Worm (Caenorhabditis elegans): ENCODE measurements around the gene C41H7.9.
"Not testable (repeated sequence)": the region's sequence is repeated elsewhere in the genome, so short reads cannot be mapped to it uniquely, and the experiment has no call there.

Gene C41H7.9

DNA sequence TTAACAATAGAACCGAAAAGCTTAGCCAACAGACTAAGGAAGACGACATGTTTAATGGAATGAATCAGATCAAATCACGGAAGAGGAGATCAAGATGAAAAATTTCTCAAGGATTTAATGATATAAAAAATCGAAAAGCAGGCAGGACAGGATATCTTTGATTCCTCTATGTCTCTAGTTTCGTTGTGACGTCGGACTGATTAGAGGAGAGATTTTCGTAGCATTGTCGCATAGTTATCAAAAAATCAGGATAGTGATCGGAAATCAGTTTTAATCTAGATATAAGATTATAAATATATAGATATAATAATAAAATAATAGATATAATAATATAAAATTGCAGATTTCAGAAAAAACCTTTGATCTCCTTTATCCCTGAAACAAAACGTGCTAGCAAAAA, 31.3 kb upstream of the C41H7.9 start, which contains the start of gene B0454.8:
Gene B0454.8, minus strand, starts transcription at position 101 of the 400 bp plus-strand sequence.
- TF ChIP-seq aha-1 (tag; optimal IDR thresholded peaks at IDR 0.05) (no peak), ama-1 (optimal IDR thresholded peaks at IDR 0.05) (no peak)

DNA sequence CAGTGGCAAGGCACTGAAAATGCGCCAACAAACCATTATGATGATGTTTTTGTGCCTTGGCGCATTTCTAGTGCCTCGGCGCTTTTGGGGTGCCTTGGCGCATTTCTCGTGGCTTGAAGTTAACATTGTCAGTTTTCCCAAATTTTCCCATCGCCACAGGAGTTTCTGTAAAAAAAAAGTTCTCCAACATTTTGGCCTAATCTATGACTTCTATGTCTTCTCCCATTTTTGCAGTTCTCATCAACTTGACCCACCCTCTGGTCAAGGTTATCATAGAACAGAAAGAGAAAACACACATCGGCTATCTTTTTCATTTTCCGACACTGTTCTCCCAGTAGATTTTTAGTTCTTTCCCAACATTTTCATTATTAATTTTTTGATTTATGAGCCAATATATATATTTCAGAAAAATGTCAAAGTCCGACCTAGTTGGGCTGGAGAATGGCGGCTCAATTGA, 26.4 kb upstream of the C41H7.9 start, which contains the start of the genes B0454.26 and B0454.5:
Gene B0454.26, minus strand, starts transcription at position 101 of the 457 bp plus-strand sequence.
Gene B0454.5, plus strand, starts transcription at position 407 of the 457 bp plus-strand sequence.
- no peak for TF ChIP-seq C04F5.9 (tag; optimal IDR thresholded peaks at IDR 0.05)
- peak; percentile 58 for TF ChIP-seq blmp-1 (tag; optimal IDR thresholded peaks at IDR 0.05)
- TF ChIP-seq sptf-1 (tag; optimal IDR thresholded peaks at IDR 0.05) = no peak
- no peak for TF ChIP-seq lin-13 (GFP tag; optimal IDR thresholded peaks at IDR 0.05)
- TF ChIP-seq zag-1 (tag; optimal IDR thresholded peaks at IDR 0.05) = no peak
- TF ChIP-seq unc-98 (GFP tag; IDR thresholded peaks at IDR 0.05) = no peak
- no peak for TF ChIP-seq fkh-4 (tag; optimal IDR thresholded peaks at IDR 0.05; ENCODE audit: borderline replicate concordance)
- TF ChIP-seq lsy-2 (tag; optimal IDR thresholded peaks at IDR 0.05) = no peak
- no peak for TF ChIP-seq efl-1 (optimal IDR thresholded peaks at IDR 0.05)
- TF ChIP-seq efl-1 (GFP tag; optimal IDR thresholded peaks at IDR 0.05 in 1 of 2) = peak in 1 of 2 experiments; percentile 2
- no peak for TF ChIP-seq dsc-1 (tag; optimal IDR thresholded peaks at IDR 0.05)
- TF ChIP-seq dpl-1 (GFP tag; optimal IDR thresholded peaks at IDR 0.05) = no peak
- no peak for TF ChIP-seq C16A3.4 (tag; optimal IDR thresholded peaks at IDR 0.05)
- no peak for TF ChIP-seq F16B12.6 (tag; optimal IDR thresholded peaks at IDR 0.05)
- no peak for TF ChIP-seq C34B4.2 (tag; optimal IDR thresholded peaks at IDR 0.05)
- TF ChIP-seq nhr-11 (tag; optimal IDR thresholded peaks at IDR 0.05) = no peak
- no peak for TF ChIP-seq tlp-1 (tag; optimal IDR thresholded peaks at IDR 0.05)

DNA sequence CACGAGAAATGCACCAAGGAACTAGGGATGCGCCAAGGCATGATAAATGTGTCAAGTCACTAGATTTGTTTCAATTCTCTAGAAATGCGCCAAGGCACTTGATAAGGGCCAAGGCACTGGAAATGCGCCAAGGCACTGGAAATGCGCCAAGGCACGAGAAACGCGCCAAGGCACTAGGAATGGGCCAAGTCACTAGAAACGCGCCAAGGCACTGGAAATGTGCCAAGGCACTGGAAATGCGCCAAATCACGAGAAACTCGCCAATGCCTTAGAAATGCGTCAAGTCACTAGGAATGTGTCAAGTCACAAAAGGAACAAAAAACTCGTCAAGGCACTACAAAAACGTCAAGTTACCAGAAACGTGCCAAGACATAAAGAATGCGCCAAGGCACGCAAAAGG, 24.3 kb upstream of the C41H7.9 start:
- TF ChIP-seq nhr-85 (tag) (peak; percentile 43), efl-1 (optimal IDR thresholded peaks at IDR 0.05) (no peak), efl-1 (GFP tag; optimal IDR thresholded peaks at IDR 0.05 in 1 of 2) (peak in 1 of 2 experiments; percentile 92), ets-5 (GFP tag; IDR thresholded peaks at IDR 0.05) (no peak)

DNA sequence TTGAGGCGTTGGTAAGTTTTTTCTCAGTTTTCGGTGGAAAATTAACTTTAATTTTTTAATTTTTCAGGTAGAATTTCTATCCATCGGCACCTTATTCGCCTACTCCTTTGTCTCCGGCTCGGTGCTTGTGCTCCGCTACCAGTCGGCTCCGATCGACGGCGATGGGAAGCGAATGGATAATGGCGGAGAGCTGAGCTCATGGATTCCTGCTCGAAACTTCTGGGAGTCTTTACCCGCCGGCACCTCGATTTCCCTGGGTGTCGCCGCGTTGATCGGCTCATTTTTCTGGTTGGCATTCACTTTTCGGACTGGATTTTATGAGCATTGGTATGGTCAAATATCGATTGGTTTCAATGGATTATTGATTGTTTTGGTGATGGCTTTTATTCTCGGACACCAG, 22.9 kb upstream of the C41H7.9 start:
- TF ChIP-seq nhr-71 (tag; optimal IDR thresholded peaks at IDR 0.05) = no peak
- TF ChIP-seq C04F5.9 (tag; optimal IDR thresholded peaks at IDR 0.05) = no peak
- no peak for TF ChIP-seq fkh-4 (tag; optimal IDR thresholded peaks at IDR 0.05; ENCODE audit: borderline replicate concordance)
- TF ChIP-seq ceh-82 (tag; optimal IDR thresholded peaks at IDR 0.05) = no peak
- no peak for TF ChIP-seq nhr-237 (tag; optimal IDR thresholded peaks at IDR 0.05)
- TF ChIP-seq nhr-90 (tag; optimal IDR thresholded peaks at IDR 0.05; ENCODE audit: poor library complexity) = no peak
- TF ChIP-seq dsc-1 (tag; optimal IDR thresholded peaks at IDR 0.05) = no peak
- TF ChIP-seq fkh-10 (GFP tag; optimal IDR thresholded peaks at IDR 0.05) = no peak
- TF ChIP-seq mab-9 (GFP tag; IDR thresholded peaks at IDR 0.05) = no peak
- no peak for TF ChIP-seq sptf-1 (tag; optimal IDR thresholded peaks at IDR 0.05)
- no peak for TF ChIP-seq ces-1 (GFP tag; optimal IDR thresholded peaks at IDR 0.05)
- no peak for TF ChIP-seq efl-1 (optimal IDR thresholded peaks at IDR 0.05)
- TF ChIP-seq efl-1 (GFP tag; optimal IDR thresholded peaks at IDR 0.05 in 1 of 2) = no peak
- no peak for TF ChIP-seq unc-98 (GFP tag; IDR thresholded peaks at IDR 0.05)
- TF ChIP-seq swsn-7 (tag; optimal IDR thresholded peaks at IDR 0.05) = no peak
- TF ChIP-seq Y116A8C.19 (tag; optimal IDR thresholded peaks at IDR 0.05; ENCODE audit: borderline replicate concordance) = no peak
- no peak for TF ChIP-seq nhr-28 (tag; optimal IDR thresholded peaks at IDR 0.05)
- no peak for TF ChIP-seq hpl-2 (GFP tag; optimal IDR thresholded peaks at IDR 0.05)
- no peak for TF ChIP-seq lin-15B (tag; optimal IDR thresholded peaks at IDR 0.05)

DNA sequence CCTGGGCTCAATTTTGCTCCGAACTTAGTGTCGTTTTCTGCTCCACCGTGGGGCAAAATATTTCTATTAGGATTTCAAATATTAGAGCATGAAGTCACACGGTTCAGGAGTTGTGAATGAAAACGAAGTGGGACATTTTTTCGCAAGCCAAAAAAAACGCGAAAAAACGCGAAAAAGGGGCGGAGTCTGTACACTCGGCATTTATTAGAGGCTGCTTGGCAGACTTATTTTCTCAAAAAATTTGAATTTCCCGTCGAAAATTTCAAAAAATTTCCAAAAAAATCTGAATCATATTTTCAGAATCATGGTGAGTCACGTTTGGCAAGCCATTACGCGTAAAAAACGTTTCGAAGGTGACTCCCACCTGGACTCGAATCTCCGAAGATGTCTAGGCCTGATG, 20.4 kb upstream of the C41H7.9 start, which contains the start of gene B0454.6:
Gene B0454.6, plus strand, starts transcription at position 301 of the 400 bp plus-strand sequence.
- TF ChIP-seq irx-1 (tag; optimal IDR thresholded peaks at IDR 0.05); nhr-90 (tag; optimal IDR thresholded peaks at IDR 0.05; ENCODE audit: poor library complexity); lsy-2 (tag; optimal IDR thresholded peaks at IDR 0.05): not testable (repeated sequence)
